Fruit fly (Drosophila melanogaster) whole organism, wandering third instar larva: ENCODE results near the gene CG17564.

ENCODE experiments used
- Abd-B ChIP-seq: fragments of >200 bp; optimal IDR thresholded peaks from 2 replicates; lab custom pipeline; 2017; ENCODE audit warnings: missing biosample characterization, missing genetic modification characterization
- CG32264 ChIP-seq: fragments of 200-800 bp; sonication (Bioruptor generic); optimal IDR thresholded peaks from 2 replicates; lab custom pipeline; 2016; ENCODE audit warnings: missing biosample characterization, missing genetic modification characterization
- CG9705 ChIP-seq: fragments of 200-800 bp; sonication (Bioruptor generic); optimal IDR thresholded peaks from 2 replicates; lab custom pipeline; 2018; ENCODE audit warnings: missing biosample characterization, mild to moderate bottlenecking, missing genetic modification characterization
- CrebA ChIP-seq: fragments of 200-800 bp; sonication (Bioruptor generic); optimal IDR thresholded peaks from 2 replicates; lab custom pipeline; 2016; ENCODE audit warnings: missing biosample characterization, mild to moderate bottlenecking, missing genetic modification characterization, borderline replicate concordance
- Dfd ChIP-seq: fragments of >200 bp; optimal IDR thresholded peaks from 2 replicates; lab custom pipeline; 2017; ENCODE audit warnings: missing biosample characterization, missing genetic modification characterization
- Dif ChIP-seq: fragments of 200-275, 200-300 bp; sonication (Bioruptor generic); optimal IDR thresholded peaks from 2 replicates; lab custom pipeline; 2018; ENCODE audit warnings: missing biosample characterization, missing genetic modification characterization; ENCODE audit not compliant: partially characterized antibody
- HLH106 ChIP-seq: fragments of 200-800 bp; optimal IDR thresholded peaks from 3 replicates; lab custom pipeline; 2019; ENCODE audit warnings: missing biosample characterization, mild to moderate bottlenecking, missing genetic modification characterization, moderate library complexity
- Hnf4 ChIP-seq: fragments of 200-800 bp; sonication (Bioruptor generic); optimal IDR thresholded peaks from 2 replicates; lab custom pipeline; 2016; ENCODE audit warnings: missing biosample characterization, mild to moderate bottlenecking, missing genetic modification characterization
- Hr78 ChIP-seq: fragments of >200 bp; optimal IDR thresholded peaks from 2 replicates; lab custom pipeline; 2017; ENCODE audit warnings: missing biosample characterization, missing genetic modification characterization
- Jra ChIP-seq: sonication (Bioruptor generic); optimal IDR thresholded peaks from 2 replicates; lab custom pipeline; 2016; ENCODE audit warnings: missing biosample characterization, missing genetic modification characterization
- Mio ChIP-seq: sonication (Bioruptor generic); optimal IDR thresholded peaks from 2 replicates; lab custom pipeline; 2016; ENCODE audit warnings: missing biosample characterization, missing genetic modification characterization
- N ChIP-seq: fragments of >200 bp; optimal IDR thresholded peaks from 2 replicates; lab custom pipeline; 2018; ENCODE audit warnings: missing biosample characterization, missing external identifiers, missing genetic modification characterization
- OdsH ChIP-seq: fragments of 200-800 bp; sonication (Bioruptor generic); optimal IDR thresholded peaks from 2 replicates; lab custom pipeline; 2016; ENCODE audit warnings: missing biosample characterization, mild to moderate bottlenecking, missing genetic modification characterization
- Sp1 ChIP-seq: fragments of 200-800 bp; sonication (Bioruptor generic); optimal IDR thresholded peaks from 3 replicates; lab custom pipeline; 2019; ENCODE audit warnings: missing biosample characterization, mild to moderate bottlenecking, missing genetic modification characterization, moderate library complexity
- Vsx2 ChIP-seq: fragments of 200-300, 225-300 bp; sonication (Bioruptor generic); optimal IDR thresholded peaks from 2 replicates; lab custom pipeline; 2018; ENCODE audit warnings: missing biosample characterization, missing genetic modification characterization; ENCODE audit not compliant: partially characterized antibody
- br ChIP-seq: fragments of 200-800 bp; sonication (Bioruptor generic); optimal IDR thresholded peaks from 2 replicates; lab custom pipeline; 2016; ENCODE audit warnings: missing biosample characterization, missing genetic modification characterization
- brk ChIP-seq: fragments of 200-800 bp; sonication (Bioruptor generic); optimal IDR thresholded peaks from 2 replicates; lab custom pipeline; 2016; ENCODE audit warnings: missing biosample characterization, mild to moderate bottlenecking, missing genetic modification characterization
- dl ChIP-seq, 2 experiments: fragments of 175-275, 200-275 bp in 1 of 2; fragments of 200-275 bp in 1 of 2; sonication (Bioruptor generic); optimal IDR thresholded peaks; lab custom pipeline; 2018; ENCODE audit warnings: mild to moderate bottlenecking in 2 of 2, missing biosample characterization in 2 of 2, missing genetic modification characterization in 2 of 2, moderate library complexity in 2 of 2; ENCODE audit not compliant: partially characterized antibody in 2 of 2, insufficient read depth in 1 of 2
- dmrt93B ChIP-seq: fragments of 200-800 bp; sonication (Bioruptor generic); optimal IDR thresholded peaks from 2 replicates; lab custom pipeline; 2018; ENCODE audit warnings: missing biosample characterization, mild to moderate bottlenecking, missing genetic modification characterization
- ey ChIP-seq: fragments of 200-800 bp; sonication (Bioruptor generic); optimal IDR thresholded peaks from 2 replicates; lab custom pipeline; 2016; ENCODE audit warnings: missing biosample characterization, missing genetic modification characterization
- foxo ChIP-seq, 2 experiments: fragments of 200-800 bp; sonication (Bioruptor generic); optimal IDR thresholded peaks; 2 replicates in 1 of 2; 3 replicates in 1 of 2; lab custom pipeline; 2016 to 2017; ENCODE audit warnings: missing biosample characterization in 2 of 2, missing genetic modification characterization in 2 of 2
- fru ChIP-seq: fragments of 200-800 bp; sonication (Bioruptor generic); optimal IDR thresholded peaks from 3 replicates; lab custom pipeline; 2016; ENCODE audit warnings: missing biosample characterization, mild to moderate bottlenecking, missing genetic modification characterization
- h ChIP-seq: fragments of 200-800 bp; sonication (Bioruptor generic); optimal IDR thresholded peaks from 3 replicates; lab custom pipeline; 2016; ENCODE audit warnings: missing biosample characterization, mild to moderate bottlenecking, missing genetic modification characterization
- lola ChIP-seq: fragments of >200 bp; optimal IDR thresholded peaks from 2 replicates; lab custom pipeline; 2017; ENCODE audit warnings: missing biosample characterization, missing genetic modification characterization
- psq ChIP-seq: fragments of 200-800 bp; sonication (Bioruptor generic); optimal IDR thresholded peaks from 3 replicates; lab custom pipeline; 2017; ENCODE audit warnings: missing biosample characterization, mild to moderate bottlenecking, missing genetic modification characterization, moderate library complexity
- sage ChIP-seq: fragments of 200-800 bp; sonication (Bioruptor generic); optimal IDR thresholded peaks from 2 replicates; lab custom pipeline; 2016; ENCODE audit warnings: missing biosample characterization, mild to moderate bottlenecking, missing genetic modification characterization
- tai ChIP-seq: sonication (Bioruptor generic); optimal IDR thresholded peaks from 2 replicates; lab custom pipeline; 2016; ENCODE audit warnings: missing biosample characterization, missing genetic modification characterization
- woc ChIP-seq: sonication (Bioruptor generic); optimal IDR thresholded peaks from 2 replicates; lab custom pipeline; 2016; ENCODE audit warnings: missing biosample characterization, mild to moderate bottlenecking, missing genetic modification characterization

CG17564 gene

dm6 chr2L:19320787-19321593, 21.3 kb upstream of the CG17564 start:
- TF ChIP-seq dmrt93B (GFP tag; lab: Kevin White, UChicago) (no peak), dl (GFP tag; optimal IDR thresholded peaks at IDR 0.05; lab: Kevin White, UChicago; ENCODE audit: insufficient read depth in 1 of 2, partially characterized antibody in 2 of 2) (no peak), N (GFP tag; lab: Kevin White, UChicago) (no peak), CG9705 (no peak), Jra (GFP tag; lab: Kevin White, UChicago) (no peak), Vsx2 (GFP tag; lab: Kevin White, UChicago) (no peak), HLH106 (tag; lab: Kevin White, UChicago) (no peak), Dfd (no peak), Sp1 (no peak), woc (GFP tag; lab: Kevin White, UChicago) (no peak), fru (GFP tag; lab: Kevin White, UChicago) (no peak), foxo (GFP tag; optimal IDR thresholded peaks at IDR 0.05; lab: Kevin White, UChicago) (no peak), Abd-B (GFP tag; lab: Kevin White, UChicago) (no peak), Dif (GFP tag; lab: Kevin White, UChicago) (no peak), Hr78 (GFP tag; lab: Kevin White, UChicago) (no peak), sage (GFP tag; lab: Kevin White, UChicago) (no peak)

dm6 chr2L:19319334-19319733, 19.6 kb upstream of the CG17564 start:
- no peak for TF ChIP-seq h (GFP tag; lab: Kevin White, UChicago)
- TF ChIP-seq Hr78 (GFP tag; lab: Kevin White, UChicago), result no peak
- TF ChIP-seq Hnf4, result no peak
- no peak for TF ChIP-seq Jra (GFP tag; lab: Kevin White, UChicago)
- TF ChIP-seq CrebA (GFP tag; lab: Kevin White, UChicago), result no peak
- TF ChIP-seq CG32264, result no peak
- TF ChIP-seq dmrt93B (GFP tag; lab: Kevin White, UChicago), result no peak
- no peak for TF ChIP-seq tai
- no peak for TF ChIP-seq sage (GFP tag; lab: Kevin White, UChicago)
- TF ChIP-seq br, result no peak
- no peak for TF ChIP-seq lola
- TF ChIP-seq OdsH (GFP tag; lab: Kevin White, UChicago), result no peak
- no peak for TF ChIP-seq fru (GFP tag; lab: Kevin White, UChicago)
- no peak for TF ChIP-seq Vsx2 (GFP tag; lab: Kevin White, UChicago)
- no peak for TF ChIP-seq Abd-B (GFP tag; lab: Kevin White, UChicago)
- no peak for TF ChIP-seq woc (GFP tag; lab: Kevin White, UChicago)
- TF ChIP-seq dl (GFP tag; optimal IDR thresholded peaks at IDR 0.05; lab: Kevin White, UChicago; ENCODE audit: insufficient read depth in 1 of 2, partially characterized antibody in 2 of 2), result no peak
- no peak for TF ChIP-seq Mio (GFP tag; lab: Kevin White, UChicago)

- TF ChIP-seq Abd-B (GFP tag; lab: Kevin White, UChicago), result no peak
- TF ChIP-seq fru (GFP tag; lab: Kevin White, UChicago), result peak; percentile 8
Measured at dm6 chr2L:19317778-19318177, 18.0 kb upstream of the CG17564 start.

DNA sequence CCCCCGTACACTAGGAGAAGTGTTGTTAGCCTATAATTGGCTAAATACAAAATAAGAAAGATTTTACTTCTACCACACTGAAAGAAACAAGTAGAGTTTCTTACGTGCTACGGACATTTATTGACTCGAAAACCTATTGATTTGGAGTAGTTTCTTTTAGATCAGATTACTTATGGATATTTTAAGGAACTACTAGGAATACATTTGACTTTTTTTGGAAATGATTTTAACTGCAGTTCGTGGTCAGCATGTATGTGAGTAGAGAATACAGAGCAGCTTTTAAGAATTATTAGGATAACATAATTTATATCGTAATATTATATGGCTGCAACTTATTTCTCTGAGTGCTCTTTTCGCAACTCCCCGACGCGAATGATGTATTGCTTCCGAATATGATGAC, 14.9 kb upstream of the CG17564 start:
- peak; percentile 5 for TF ChIP-seq br
- peak; percentile 30 for TF ChIP-seq Sp1
- TF ChIP-seq psq (GFP tag; lab: Kevin White, UChicago), result peak; percentile 21
- TF ChIP-seq sage (GFP tag; lab: Kevin White, UChicago), result no peak
- TF ChIP-seq woc (GFP tag; lab: Kevin White, UChicago), result peak; percentile 5
- peak; percentile 45 for TF ChIP-seq h (GFP tag; lab: Kevin White, UChicago)
- TF ChIP-seq foxo (GFP tag; optimal IDR thresholded peaks at IDR 0.05; lab: Kevin White, UChicago), result peak in 1 of 2 experiments; percentile 35
- TF ChIP-seq ey (GFP tag; lab: Kevin White, UChicago), result peak; percentile 48
- TF ChIP-seq fru (GFP tag; lab: Kevin White, UChicago), result peak; percentile 54
- no peak for TF ChIP-seq brk (GFP tag; lab: Kevin White, UChicago)
- peak; percentile 23 for TF ChIP-seq OdsH (GFP tag; lab: Kevin White, UChicago)
- TF ChIP-seq HLH106 (tag; lab: Kevin White, UChicago), result peak; percentile 13
- TF ChIP-seq Mio (GFP tag; lab: Kevin White, UChicago), result no peak
